Worm (Caenorhabditis elegans) whole organism, L2 larva: ENCODE measurements around the gene ubc-18.

Source experiments
- ama-1 ChIP-seq: fragments of 150-350 bp; optimal IDR thresholded peaks from 2 replicates; lab custom pipeline; 2018; ENCODE audit warnings: inconsistent platforms
- dmd-4 ChIP-seq: sonication (generic microtip); optimal IDR thresholded peaks from 2 replicates; lab custom pipeline; 2017; ENCODE audit warnings: missing biosample characterization, missing genetic modification characterization
- fos-1 ChIP-seq: fragments of 150-350 bp; optimal IDR thresholded peaks from 2 replicates; lab custom pipeline; 2014; ENCODE audit warnings: missing biosample characterization, missing genetic modification characterization
- lin-13 ChIP-seq: fragments of 150-350 bp; optimal IDR thresholded peaks from 2 replicates; lab custom pipeline; 2014; ENCODE audit warnings: missing biosample characterization, missing genetic modification reagents, missing genetic modification characterization
- lin-39 ChIP-seq: fragments of 150-350 bp; optimal IDR thresholded peaks from 2 replicates; lab custom pipeline; 2014; ENCODE audit warnings: missing biosample characterization, missing genetic modification reagents, missing genetic modification characterization
- nhr-11 ChIP-seq: fragments of 150-350 bp; optimal IDR thresholded peaks from 2 replicates; lab custom pipeline; 2014; ENCODE audit warnings: missing biosample characterization, missing genetic modification characterization
- unc-55 ChIP-seq: fragments of 150-350 bp; sonication (generic microtip); optimal IDR thresholded peaks from 3 replicates; lab custom pipeline; 2014; ENCODE audit warnings: missing biosample characterization, missing genetic modification reagents, missing genetic modification characterization

- peak; percentile 3 for TF ChIP-seq fos-1
- TF ChIP-seq nhr-11: no peak
- no peak for TF ChIP-seq lin-13 (GFP tag; lab: Kevin White, UChicago)
- no peak for TF ChIP-seq ama-1
- TF ChIP-seq dmd-4 (tag; lab: Kevin White, UChicago): no peak
- TF ChIP-seq unc-55 (GFP tag; lab: Kevin White, UChicago): no peak
- no peak for TF ChIP-seq lin-39
Observed at ce11 chrIII:7032070-7032469, 36.3 kb downstream of the ubc-18 start.
